Worm (Caenorhabditis elegans) whole organism, L4 larva: ENCODE measurements around the gene rha-2.

ENCODE experiments used
- D1046.2 ChIP-seq: fragments of 200-800 bp; sonication (Bioruptor generic); IDR thresholded peaks from 2 replicates; pipeline ENCODE4 v1.3.6; 2022; ENCODE audit warnings: missing genetic modification characterization, missing compliant biosample characterization
- F10B5.3 ChIP-seq: sonication (generic microtip); optimal IDR thresholded peaks from 2 replicates; lab custom pipeline; 2016; ENCODE audit warnings: mild to moderate bottlenecking, missing genetic modification characterization, missing compliant biosample characterization
- F44E2.7 ChIP-seq: fragments of 200-800 bp; sonication (Bioruptor generic); IDR thresholded peaks from 2 replicates; pipeline ENCODE4 v2.1.2; 2022; ENCODE audit warnings: missing genetic modification characterization, missing compliant biosample characterization
- F49E8.2 ChIP-seq: sonication (generic microtip); optimal IDR thresholded peaks from 2 replicates; lab custom pipeline; 2016; ENCODE audit warnings: missing compliant biosample characterization, mild to moderate bottlenecking, missing genetic modification characterization, borderline replicate concordance
- Y5F2A.4 ChIP-seq: fragments of 200-800 bp; sonication (Bioruptor generic); optimal IDR thresholded peaks from 2 replicates; lab custom pipeline; 2018; ENCODE audit warnings: mild to moderate bottlenecking, missing genetic modification characterization, missing compliant biosample characterization
- aha-1 ChIP-seq: fragments of 150-350 bp; peaks from one replicate; lab custom pipeline; 2014; ENCODE audit warnings: missing biosample characterization, missing genetic modification characterization
- arid-1 ChIP-seq: fragments of 200-800 bp; sonication (Bioruptor generic); conservative IDR thresholded peaks from 2 replicates; pipeline ENCODE4 v1.3.6; 2022; ENCODE audit warnings: missing genetic modification reagents, missing genetic modification characterization, missing compliant biosample characterization
- ceh-20 ChIP-seq: fragments of 200-800 bp; sonication (Bioruptor generic); IDR thresholded peaks from 2 replicates; pipeline ENCODE4 v1.3.6; 2022; ENCODE audit warnings: missing genetic modification reagents, missing genetic modification characterization, missing compliant biosample characterization
- ceh-28 ChIP-seq: fragments of 150-350 bp; optimal IDR thresholded peaks from 2 replicates; lab custom pipeline; 2014; ENCODE audit warnings: missing biosample characterization, missing genetic modification reagents, missing genetic modification characterization
- cey-2 ChIP-seq: sonication (generic microtip); optimal IDR thresholded peaks from 3 replicates; lab custom pipeline; 2017; ENCODE audit warnings: missing genetic modification characterization, mild to moderate bottlenecking, missing compliant biosample characterization, antibody characterized with exemption, borderline replicate concordance; ENCODE audit not compliant: insufficient read depth
- daf-19 ChIP-seq: fragments of 200-800 bp; sonication (Bioruptor generic); conservative IDR thresholded peaks from 2 replicates; pipeline ENCODE4 v1.3.6; 2022; ENCODE audit warnings: missing genetic modification characterization, missing compliant biosample characterization
- daf-8 ChIP-seq: fragments of 200-800 bp; sonication (Bioruptor generic); IDR thresholded peaks from 2 replicates; pipeline ENCODE4 v1.3.6; 2022; ENCODE audit warnings: missing genetic modification characterization, missing compliant biosample characterization
- dmd-9 ChIP-seq: fragments of 200-800 bp; sonication (Bioruptor generic); IDR thresholded peaks from 2 replicates; pipeline ENCODE4 v1.3.6; 2022; ENCODE audit warnings: missing genetic modification reagents, missing genetic modification characterization, missing compliant biosample characterization
- dpl-1 ChIP-seq: fragments of 150-350 bp; optimal IDR thresholded peaks from 2 replicates; lab custom pipeline; 2014; ENCODE audit warnings: missing biosample characterization, missing genetic modification reagents, missing genetic modification characterization
- fkh-10 ChIP-seq: fragments of 150-350 bp; optimal IDR thresholded peaks from 2 replicates; lab custom pipeline; 2014; ENCODE audit warnings: missing biosample characterization, missing genetic modification reagents, missing genetic modification characterization
- fos-1 ChIP-seq: fragments of 150-350 bp; optimal IDR thresholded peaks from 2 replicates; lab custom pipeline; 2014; ENCODE audit warnings: missing biosample characterization, missing genetic modification characterization
- gei-8 ChIP-seq: fragments of 200-800 bp; sonication (Bioruptor generic); optimal IDR thresholded peaks from 2 replicates; lab custom pipeline; 2018; ENCODE audit warnings: mild to moderate bottlenecking, missing genetic modification characterization, missing compliant biosample characterization
- hmg-1.1 ChIP-seq: fragments of 200-800 bp; sonication (Bioruptor generic); IDR thresholded peaks from 2 replicates; pipeline ENCODE4 v1.3.6; 2022; ENCODE audit warnings: missing genetic modification reagents, missing genetic modification characterization, missing compliant biosample characterization
- lim-7 ChIP-seq: fragments of 200-800 bp; sonication (Bioruptor generic); IDR thresholded peaks from 2 replicates; pipeline ENCODE4 v1.3.6; 2022; ENCODE audit warnings: missing genetic modification characterization, missing compliant biosample characterization
- lin-38 ChIP-seq: fragments of 200-800 bp; sonication (Bioruptor generic); IDR thresholded peaks from 2 replicates; pipeline ENCODE4 v1.3.6; 2022; ENCODE audit warnings: missing genetic modification reagents, missing genetic modification characterization, missing compliant biosample characterization
- lin-39 ChIP-seq: fragments of 150-350 bp; optimal IDR thresholded peaks from 2 replicates; lab custom pipeline; 2014; ENCODE audit warnings: missing biosample characterization, missing genetic modification reagents, missing genetic modification characterization
- lsy-2 ChIP-seq, 2 experiments: fragments of 150-350 bp in 1 of 2; sonication (generic microtip) in 1 of 2; optimal IDR thresholded peaks; 2 replicates each; lab custom pipeline; 2014 to 2017; ENCODE audit warnings: missing biosample characterization in 2 of 2, missing genetic modification characterization in 2 of 2
- madf-9 ChIP-seq: fragments of 200-800 bp; sonication (Bioruptor generic); conservative IDR thresholded peaks from 2 replicates; pipeline ENCODE4 v1.3.6; 2022; ENCODE audit warnings: missing genetic modification reagents, missing genetic modification characterization, missing compliant biosample characterization
- mdl-1 ChIP-seq, 2 experiments: fragments of 150-350 bp in 1 of 2; sonication (generic microtip) in 1 of 2; optimal IDR thresholded peaks; 2 replicates each; lab custom pipeline; 2014 to 2017; ENCODE audit warnings: missing biosample characterization in 2 of 2, missing genetic modification characterization in 2 of 2
- mdt-29 ChIP-seq: fragments of 200-800 bp; sonication (Bioruptor generic); IDR thresholded peaks from 2 replicates; pipeline ENCODE4 v1.3.6; 2022; ENCODE audit warnings: missing genetic modification reagents, missing genetic modification characterization, missing compliant biosample characterization
- mep-1 ChIP-seq: fragments of 150-350 bp; sonication (generic microtip); optimal IDR thresholded peaks from 3 replicates; lab custom pipeline; 2014; ENCODE audit warnings: missing biosample characterization, missing genetic modification characterization
- mes-2 ChIP-seq: sonication (generic microtip); optimal IDR thresholded peaks from 2 replicates; lab custom pipeline; 2016; ENCODE audit warnings: missing genotype, mild to moderate bottlenecking, missing genetic modification characterization, missing compliant biosample characterization; ENCODE audit not compliant: poor library complexity, severe bottlenecking
- nhr-102 ChIP-seq: sonication (generic microtip); optimal IDR thresholded peaks from 2 replicates; lab custom pipeline; 2016; ENCODE audit warnings: mild to moderate bottlenecking, missing genetic modification characterization, moderate library complexity, missing compliant biosample characterization
- nhr-111 ChIP-seq: fragments of 200-800 bp; sonication (Bioruptor generic); optimal IDR thresholded peaks from 2 replicates; lab custom pipeline; 2018; ENCODE audit warnings: mild to moderate bottlenecking, missing genetic modification characterization, missing compliant biosample characterization
- nhr-237 ChIP-seq: sonication (generic microtip); optimal IDR thresholded peaks from 2 replicates; lab custom pipeline; 2017; ENCODE audit warnings: missing biosample characterization, missing genetic modification characterization
- nhr-25 ChIP-seq: sonication (generic microtip); optimal IDR thresholded peaks from 2 replicates; lab custom pipeline; 2017; ENCODE audit warnings: missing genetic modification characterization, mild to moderate bottlenecking, missing compliant biosample characterization, antibody characterized with exemption, moderate library complexity, borderline replicate concordance; ENCODE audit not compliant: insufficient read depth
- nhr-48 ChIP-seq: sonication (generic microtip); optimal IDR thresholded peaks from 2 replicates; lab custom pipeline; 2016; ENCODE audit warnings: mild to moderate bottlenecking, missing genetic modification characterization, missing compliant biosample characterization
- nhr-6 ChIP-seq: fragments of 150-350 bp; optimal IDR thresholded peaks from 2 replicates; lab custom pipeline; 2014; ENCODE audit warnings: missing biosample characterization, missing genetic modification characterization
- nhr-76 ChIP-seq: fragments of 150-350 bp; optimal IDR thresholded peaks from 2 replicates; lab custom pipeline; 2014; ENCODE audit warnings: missing biosample characterization, missing genetic modification characterization
- pha-4 ChIP-seq, 2 experiments: fragments of 150-350 bp in 1 of 2; fragments of 200-800 bp in 1 of 2; sonication (Bioruptor generic) in 1 of 2; IDR thresholded peaks in 1 of 2; optimal IDR thresholded peaks in 1 of 2; 2 replicates each; pipeline versions ENCODE4 v1.3.6 to Lab custom; 2014 to 2022; ENCODE audit warnings: missing genetic modification characterization in 2 of 2, missing genetic modification reagents in 2 of 2, missing biosample characterization in 1 of 2, missing compliant biosample characterization in 1 of 2
- pqm-1 ChIP-seq: sonication (generic microtip); optimal IDR thresholded peaks from 2 replicates; lab custom pipeline; 2017; ENCODE audit warnings: missing biosample characterization, missing genetic modification characterization
- saeg-2 ChIP-seq: fragments of 200-800 bp; sonication (Bioruptor generic); IDR thresholded peaks from 2 replicates; pipeline ENCODE4 v1.3.6; 2022; ENCODE audit warnings: missing genetic modification reagents, missing genetic modification characterization, missing compliant biosample characterization
- set-16 ChIP-seq: fragments of 200-800 bp; sonication (Bioruptor generic); IDR thresholded peaks from 2 replicates; pipeline ENCODE4 v1.3.6; 2022; ENCODE audit warnings: missing genetic modification reagents, missing genetic modification characterization, missing compliant biosample characterization
- spr-1 ChIP-seq: sonication (generic microtip); optimal IDR thresholded peaks from 2 replicates; lab custom pipeline; 2016; ENCODE audit warnings: mild to moderate bottlenecking, missing genetic modification characterization, missing compliant biosample characterization
- unc-62 ChIP-seq, 3 experiments: fragments of 150-350 bp in 1 of 3; sonication (generic microtip); optimal IDR thresholded peaks in 2 of 3; peaks in 1 of 3; 1 replicate in 1 of 3; 2 replicates in 2 of 3; lab custom pipeline; 2014 to 2017; ENCODE audit warnings: missing biosample characterization in 3 of 3, missing genetic modification characterization in 3 of 3, missing genetic modification reagents in 3 of 3, missing genotype in 1 of 3
- zag-1 ChIP-seq: fragments of 150-350 bp; optimal IDR thresholded peaks from 2 replicates; lab custom pipeline; 2014; ENCODE audit warnings: missing biosample characterization, missing genetic modification characterization
- zfp-3 ChIP-seq: fragments of 200-800 bp; sonication (Bioruptor generic); conservative IDR thresholded peaks from 2 replicates; pipeline ENCODE4 v1.3.6; 2022; ENCODE audit warnings: missing genetic modification reagents, missing genetic modification characterization, missing compliant biosample characterization
- zip-2 ChIP-seq: fragments of 150-350 bp; optimal IDR thresholded peaks from 2 replicates; lab custom pipeline; 2014; ENCODE audit warnings: missing biosample characterization, missing genetic modification characterization
- ztf-7 ChIP-seq: fragments of 150-350 bp; optimal IDR thresholded peaks from 2 replicates; lab custom pipeline; 2014; ENCODE audit warnings: missing biosample characterization, missing genetic modification characterization

rha-2 gene

ce11 chrIII:8614490-8614889 is at the start of gene rha-2:
Gene rha-2 (minus strand): TSS chrIII:8614569.
- TF ChIP-seq lin-38 (GFP tag; lab: Robert Waterston, UW) = peak; percentile 86
- no peak for TF ChIP-seq saeg-2
- TF ChIP-seq dpl-1 = peak; percentile 80
- TF ChIP-seq lsy-2 (tag; optimal IDR thresholded peaks at IDR 0.05; lab: Kevin White, UChicago) = peak in 1 of 2 experiments; percentile 33

DNA sequence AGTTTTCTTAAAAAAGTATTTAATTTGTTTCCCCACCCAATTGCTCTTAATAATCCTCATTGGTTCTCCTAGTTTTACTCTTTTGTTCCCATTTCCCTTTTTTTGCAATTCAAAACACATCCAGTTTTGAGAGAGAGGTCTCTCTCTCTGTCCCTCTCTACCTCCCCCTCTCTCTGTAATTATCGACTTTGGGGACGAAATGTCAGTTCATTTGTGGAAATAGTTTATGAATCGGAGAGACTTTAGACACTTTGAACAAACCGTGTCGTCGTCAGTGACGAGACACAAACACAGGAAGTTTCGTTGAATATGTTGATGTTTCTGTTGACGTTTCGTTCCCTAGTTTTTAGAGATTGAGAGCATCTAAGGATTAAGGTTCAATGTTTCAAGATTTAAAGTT is 48.8 kb upstream of the rha-2 start:
- no peak for TF ChIP-seq madf-9 (GFP tag; lab: Robert Waterston, UW)
- TF ChIP-seq mes-2 (tag; lab: Kevin White, UChicago) = no peak
- peak in 1 of 2 experiments; percentile 86 for TF ChIP-seq unc-62 (GFP tag; optimal IDR thresholded peaks at IDR 0.05 in 1 of 2; lab: Kevin White, UChicago)
- TF ChIP-seq unc-62 (tag; optimal IDR thresholded peaks at IDR 0.05; lab: Kevin White, UChicago) = no peak
- TF ChIP-seq pqm-1 = no peak
- no peak for TF ChIP-seq mdl-1 (tag; optimal IDR thresholded peaks at IDR 0.05; lab: Kevin White, UChicago)
- TF ChIP-seq D1046.2 (GFP tag; lab: Robert Waterston, UW) = no peak
- no peak for TF ChIP-seq fkh-10
- TF ChIP-seq nhr-25 (tag; lab: Kevin White, UChicago) = no peak
- TF ChIP-seq, all 104 proteins: peak for 1

DNA sequence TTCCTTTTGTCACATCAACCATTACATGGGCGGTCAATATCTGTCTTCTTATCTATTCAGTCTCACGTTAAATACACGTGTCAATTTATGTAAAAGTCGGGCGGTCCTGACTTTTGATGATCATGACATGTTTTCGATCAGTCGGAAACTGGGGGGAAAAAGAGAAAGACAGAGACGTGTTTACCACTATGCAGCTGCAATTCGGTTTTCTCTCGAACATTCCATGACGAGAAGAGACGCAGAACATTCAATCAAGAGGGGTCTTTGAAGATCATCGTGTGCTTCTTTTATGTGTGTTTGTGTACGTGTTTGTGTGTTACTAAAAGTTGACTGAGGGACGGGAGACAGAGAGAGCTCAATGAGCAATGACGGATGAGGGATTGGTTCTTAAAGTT is 44.0 kb upstream of the rha-2 start:
- TF ChIP-seq nhr-48 (tag; lab: Kevin White, UChicago) (peak; percentile 97), zfp-3 (GFP tag; lab: Robert Waterston, UW) (0 out of 2 replicates have a peak, but pooled peaks have one; percentile 70), dmd-9 (no peak), fkh-10 (no peak), ceh-28 (tag; lab: Kevin White, UChicago) (peak; percentile 32), gei-8 (GFP tag; lab: Kevin White, UChicago) (peak; percentile 84), nhr-25 (tag; lab: Kevin White, UChicago) (peak; percentile 72), daf-8 (GFP tag; lab: Robert Waterston, UW) (no peak), F44E2.7 (no peak), lin-38 (GFP tag; lab: Robert Waterston, UW) (peak; percentile 49), nhr-6 (tag; lab: Kevin White, UChicago) (no peak), zip-2 (tag; lab: Kevin White, UChicago) (peak; percentile 71), nhr-237 (no peak), nhr-111 (no peak), F49E8.2 (tag; lab: Kevin White, UChicago) (no peak), fos-1 (tag; lab: Kevin White, UChicago) (no peak), mdt-29 (GFP tag; lab: Robert Waterston, UW) (peak; percentile 97), Y5F2A.4 (GFP tag; lab: Kevin White, UChicago) (no peak), nhr-76 (no peak), lin-39 (tag; lab: Kevin White, UChicago) (no peak), lim-7 (GFP tag; lab: Robert Waterston, UW) (0 out of 2 replicates have a peak, but pooled peaks have one; percentile 6), hmg-1.1 (GFP tag; lab: Robert Waterston, UW) (peak; percentile 78), zag-1 (tag; lab: Kevin White, UChicago) (no peak), pha-4 (GFP tag; IDR thresholded peaks at IDR 0.05; lab: Robert Waterston, UW) (peak; percentile 77), pha-4 (tag; optimal IDR thresholded peaks at IDR 0.05; lab: Kevin White, UChicago) (peak; percentile 97), ztf-7 (tag; lab: Kevin White, UChicago) (peak; percentile 72), mes-2 (tag; lab: Kevin White, UChicago) (no peak), set-16 (GFP tag; lab: Robert Waterston, UW) (peak; percentile 23; the same call in 1 of the 2 replicates), unc-62 (GFP tag; optimal IDR thresholded peaks at IDR 0.05 in 1 of 2; lab: Kevin White, UChicago) (peak; percentile 45 to 99), unc-62 (tag; optimal IDR thresholded peaks at IDR 0.05; lab: Kevin White, UChicago) (peak; percentile 31), arid-1 (GFP tag; lab: Robert Waterston, UW) (0 out of 2 replicates have a peak, but pooled peaks have one; percentile 36), daf-19 (no peak), spr-1 (peak; percentile 72), ceh-20 (GFP tag; lab: Robert Waterston, UW) (peak; percentile 92; the same call in 1 of the 2 replicates), nhr-102 (tag; lab: Kevin White, UChicago) (peak; percentile 94), madf-9 (GFP tag; lab: Robert Waterston, UW) (peak; percentile 44), cey-2 (peak; percentile 90), aha-1 (tag; lab: Kevin White, UChicago) (peak; percentile 70), mep-1 (tag; lab: Kevin White, UChicago) (peak; percentile 90), F10B5.3 (tag; lab: Kevin White, UChicago) (no peak)
